Worm (Caenorhabditis elegans) whole organism, late embryonic: ENCODE data around the gene let-92.

Experiments used
- ama-1 ChIP-seq: fragments of 150-350 bp; optimal IDR thresholded peaks from 2 replicates; lab custom pipeline; 2014
- ceh-18 ChIP-seq: sonication (generic microtip); optimal IDR thresholded peaks from 2 replicates; lab custom pipeline; 2016; ENCODE audit warnings: missing genetic modification characterization, missing compliant biosample characterization
- ceh-30 ChIP-seq: fragments of 150-350 bp; optimal IDR thresholded peaks from 2 replicates; lab custom pipeline; 2014; ENCODE audit warnings: missing biosample characterization, missing genetic modification characterization
- nhr-11 ChIP-seq: fragments of 150-350 bp; optimal IDR thresholded peaks from 2 replicates; lab custom pipeline; 2014; ENCODE audit warnings: missing biosample characterization, missing genetic modification characterization
- pag-3 ChIP-seq: sonication (generic microtip); optimal IDR thresholded peaks from 2 replicates; lab custom pipeline; 2016; ENCODE audit warnings: missing compliant biosample characterization, missing genetic modification characterization, borderline replicate concordance
- pha-4 ChIP-seq: fragments of 150-350 bp; optimal IDR thresholded peaks from 2 replicates; lab custom pipeline; 2018; ENCODE audit warnings: missing biosample characterization, missing genetic modification reagents, missing genetic modification characterization
- unc-86 ChIP-seq: sonication (generic microtip); optimal IDR thresholded peaks from 2 replicates; lab custom pipeline; 2016; ENCODE audit warnings: missing genetic modification characterization, missing compliant biosample characterization

DNA sequence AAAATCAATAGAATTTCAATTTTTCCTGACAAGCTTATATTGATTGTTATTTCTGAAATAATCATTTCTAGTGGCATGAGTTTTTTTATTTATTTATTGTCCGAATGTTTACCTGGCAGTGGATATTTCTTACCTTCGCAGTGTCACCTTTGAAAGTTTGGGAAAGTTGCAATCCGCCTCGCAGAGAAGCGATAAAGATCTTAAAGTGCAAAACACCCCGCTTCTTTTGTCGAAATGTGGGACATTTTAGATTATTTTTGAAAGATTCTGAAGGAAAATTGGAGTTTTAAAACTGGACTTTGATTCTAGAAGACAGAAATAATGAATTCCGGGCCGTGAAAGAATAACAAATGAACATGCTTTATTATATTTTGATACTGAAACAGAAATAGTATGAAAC is 50.5 kb downstream of the let-92 start:
- no peak for TF ChIP-seq ceh-18 (tag; lab: Kevin White, UChicago)
- TF ChIP-seq unc-86 (tag; lab: Kevin White, UChicago) = no peak
- no peak for TF ChIP-seq nhr-11 (tag; lab: Kevin White, UChicago)
- TF ChIP-seq pha-4 (tag; lab: Kevin White, UChicago) = no peak
- TF ChIP-seq pag-3 (tag; lab: Kevin White, UChicago) = no peak
- TF ChIP-seq ama-1 (lab: Kevin White, UChicago) = no peak
- TF ChIP-seq ceh-30 (tag; lab: Kevin White, UChicago) = no peak
